Fruit fly (Drosophila melanogaster): ENCODE data around the gene CG14322.

CG14322 gene

dm6 chr3R:17624549-17624948, 22.9 kb upstream of the CG14322 start (continued):
- TF ChIP-seq croc (GFP tag; conservative IDR thresholded peaks at IDR 0.05) (no peak), HLHmδ (GFP tag; optimal IDR thresholded peaks at IDR 0.05) (no peak), dm (GFP tag; optimal IDR thresholded peaks at IDR 0.05) (no peak), lbe (GFP tag; optimal IDR thresholded peaks at IDR 0.05) (no peak), HmgD (GFP tag; optimal IDR thresholded peaks at IDR 0.05) (no peak), CG13287 (GFP tag; IDR thresholded peaks at IDR 0.05; ENCODE audit: partially characterized antibody) (peak; percentile 55; the same call in 1 of the 2 replicates), CG2712 (tag; optimal IDR thresholded peaks at IDR 0.05) (no peak), E2f1 (GFP tag; IDR thresholded peaks at IDR 0.05) (no peak), CG6254 (GFP tag; optimal IDR thresholded peaks at IDR 0.05) (no peak), Bgb (GFP tag; IDR thresholded peaks at IDR 0.05; ENCODE audit: partially characterized antibody) (peak; percentile 83), knrl (GFP tag; IDR thresholded peaks at IDR 0.05; ENCODE audit: partially characterized antibody) (peak; percentile 60; the same call in 1 of the 3 replicates), nerfin-2 (GFP tag; IDR thresholded peaks at IDR 0.05; ENCODE audit: partially characterized antibody) (peak; percentile 82), Ets97D (GFP tag; optimal IDR thresholded peaks at IDR 0.05) (no peak), CG13775 (GFP tag; optimal IDR thresholded peaks at IDR 0.05) (no peak), zfh1 (GFP tag; IDR thresholded peaks at IDR 0.05) (peak; percentile 26; the same call in 1 of the 3 replicates), CG9609 (GFP tag; optimal IDR thresholded peaks at IDR 0.05) (no peak), CG9437 (GFP tag; optimal IDR thresholded peaks at IDR 0.05) (no peak), Xbp1 (GFP tag; optimal IDR thresholded peaks at IDR 0.05) (no peak), Dll (GFP tag; IDR thresholded peaks at IDR 0.05; ENCODE audit: partially characterized antibody) (peak; percentile 61; the same call in 3 of the 4 replicates), emc (GFP tag; optimal IDR thresholded peaks at IDR 0.05) (no peak), crol (GFP tag; IDR thresholded peaks at IDR 0.05) (no peak), CG15011 (GFP tag; optimal IDR thresholded peaks at IDR 0.05) (no peak), gem (tag; optimal IDR thresholded peaks at IDR 0.05) (no peak), ftz-f1 (GFP tag; optimal IDR thresholded peaks at IDR 0.05) (peak; percentile 31), Stat92E (GFP tag; optimal IDR thresholded peaks at IDR 0.05) (peak in 1 of 3 experiments; percentile 54), so (GFP tag; IDR thresholded peaks at IDR 0.05) (peak; percentile 84; the same call in 2 of the 3 replicates), Doc2 (GFP tag; IDR thresholded peaks at IDR 0.05) (no peak), CG6791 (GFP tag; IDR thresholded peaks at IDR 0.05; ENCODE audit: partially characterized antibody) (peak; percentile 87), CG3847 (GFP tag; IDR thresholded peaks at IDR 0.05) (no peak), CG4730 (GFP tag; IDR thresholded peaks at IDR 0.05) (no peak), CG10147 (GFP tag; optimal IDR thresholded peaks at IDR 0.05) (no peak), CG17186 (GFP tag; optimal IDR thresholded peaks at IDR 0.05) (no peak), CG12236 (GFP tag; optimal IDR thresholded peaks at IDR 0.05) (no peak)

- TF ChIP-seq CG18011 (GFP tag; optimal IDR thresholded peaks at IDR 0.05), result no peak
- TF ChIP-seq pan (optimal IDR thresholded peaks at IDR 0.05), result no peak
- TF ChIP-seq pan (GFP tag; optimal IDR thresholded peaks at IDR 0.05 in 1 of 2, IDR thresholded peaks at IDR 0.05 in 1 of 2), result no peak
- TF ChIP-seq ase (GFP tag; IDR thresholded peaks at IDR 0.05), result no peak
- TF ChIP-seq Gsc (GFP tag; IDR thresholded peaks at IDR 0.05), result no peak
- no peak for TF ChIP-seq org-1 (GFP tag; optimal IDR thresholded peaks at IDR 0.05)
Measured at dm6 chr3R:17624968-17625367, 22.5 kb upstream of the CG14322 start, which contains the start of gene AttD. AttD (plus strand) TSS chr3R:17625268.

dm6 chr3R:17626827-17627226, 20.7 kb upstream of the CG14322 start, which contains the start of gene CG14325:
CG14325 (plus strand) TSS chr3R:17627127.
- TF ChIP-seq Atf-2 (GFP tag; optimal IDR thresholded peaks at IDR 0.05) (no peak), abd-A (tag; optimal IDR thresholded peaks at IDR 0.05) (no peak), CG1647 (GFP tag; optimal IDR thresholded peaks at IDR 0.05) (no peak), CG8388 (GFP tag; optimal IDR thresholded peaks at IDR 0.05) (no peak), Atf3 (GFP tag; optimal IDR thresholded peaks at IDR 0.05) (no peak), CG17568 (GFP tag; optimal IDR thresholded peaks at IDR 0.05) (no peak), CG2712 (tag; optimal IDR thresholded peaks at IDR 0.05) (no peak), gce (GFP tag; IDR thresholded peaks at IDR 0.05) (no peak), gfzf (GFP tag; optimal IDR thresholded peaks at IDR 0.05) (no peak)
